Worm (Caenorhabditis elegans): ENCODE measurements around the gene ire-1.

DNA sequence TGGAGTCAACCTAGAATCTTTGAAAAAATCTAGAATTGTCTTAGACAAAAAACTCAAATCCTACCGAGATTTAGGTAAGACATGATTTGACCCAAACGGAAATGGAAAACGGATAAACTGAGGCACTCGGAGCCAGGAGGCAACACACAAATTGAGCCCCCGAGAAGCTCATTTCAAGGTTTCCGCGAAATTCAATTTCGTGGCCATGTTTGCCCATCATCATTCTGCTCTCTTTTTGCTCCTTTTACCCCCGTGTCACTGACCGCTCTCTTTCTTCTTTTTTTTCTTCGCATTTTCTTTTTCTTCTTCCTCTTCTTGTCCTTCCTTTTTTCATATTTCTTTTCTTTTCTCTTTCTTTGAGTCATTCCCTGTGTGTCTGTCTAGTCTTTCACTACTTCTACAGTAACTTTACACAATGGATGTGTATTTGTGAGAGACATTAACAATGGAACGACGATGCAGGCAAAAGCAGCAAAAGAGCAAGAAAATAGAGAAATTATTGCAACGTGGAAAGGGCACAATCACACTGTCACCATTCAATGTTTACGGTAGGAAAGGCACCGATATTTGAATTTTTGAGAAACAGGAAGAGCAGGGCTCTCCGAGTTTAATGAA, 28.1 kb upstream of the ire-1 start:
- TF ChIP-seq F49E8.2 (tag; optimal IDR thresholded peaks at IDR 0.05; ENCODE audit: insufficient read depth) (no peak), madf-6 (GFP tag; IDR thresholded peaks at IDR 0.05) (no peak), rpc-1 (optimal IDR thresholded peaks at IDR 0.05) (no peak), rpc-1 (tag; optimal IDR thresholded peaks at IDR 0.05) (no peak), him-1 (tag; optimal IDR thresholded peaks at IDR 0.05) (no peak), nhr-27 (tag; optimal IDR thresholded peaks at IDR 0.05) (no peak), egl-44 (GFP tag; IDR thresholded peaks at IDR 0.05) (no peak), efl-1 (GFP tag; optimal IDR thresholded peaks at IDR 0.05) (no peak), lin-26 (GFP tag; IDR thresholded peaks at IDR 0.05) (no peak), mes-4 (tag; optimal IDR thresholded peaks at IDR 0.05) (no peak), snpc-1.3 (tag; optimal IDR thresholded peaks at IDR 0.05; ENCODE audit: insufficient read depth) (no peak)

All from whole organism, young adult.